Worm (Caenorhabditis elegans) whole organism, young adult: ENCODE data around the gene F49F1.9.

Experiments used
- F23B12.7 ChIP-seq: sonication (generic microtip); optimal IDR thresholded peaks from 2 replicates; lab custom pipeline; 2017; ENCODE audit warnings: missing genetic modification characterization, mild to moderate bottlenecking, missing compliant biosample characterization, antibody characterized with exemption, moderate library complexity; ENCODE audit not compliant: insufficient read depth
- F39B2.1 ChIP-seq: fragments of 200-800 bp; sonication (Bioruptor generic); IDR thresholded peaks from 2 replicates; pipeline ENCODE4 v1.3.6; 2022; ENCODE audit warnings: missing genetic modification reagents, missing genetic modification characterization, missing compliant biosample characterization
- K11D2.4 ChIP-seq: fragments of 200-800 bp; sonication (Bioruptor generic); IDR thresholded peaks from 2 replicates; pipeline ENCODE4 v1.3.6; 2022; ENCODE audit warnings: missing genetic modification reagents, missing genetic modification characterization, missing compliant biosample characterization
- ZK185.1 ChIP-seq: sonication (generic microtip); optimal IDR thresholded peaks from 2 replicates; lab custom pipeline; 2016; ENCODE audit warnings: mild to moderate bottlenecking, missing genetic modification characterization, missing compliant biosample characterization; ENCODE audit not compliant: poor library complexity, severe bottlenecking
- attf-3 ChIP-seq: fragments of 200-800 bp; sonication (Bioruptor generic); conservative IDR thresholded peaks from 2 replicates; pipeline ENCODE4 v1.3.6; 2022; ENCODE audit warnings: missing genetic modification reagents, missing genetic modification characterization, missing compliant biosample characterization
- attf-5 ChIP-seq: fragments of 200-800 bp; sonication (Bioruptor generic); optimal IDR thresholded peaks from 2 replicates; lab custom pipeline; 2018; ENCODE audit warnings: mild to moderate bottlenecking, missing genetic modification characterization, missing compliant biosample characterization
- attf-6 ChIP-seq: fragments of 200-800 bp; sonication (Bioruptor generic); IDR thresholded peaks from 2 replicates; pipeline ENCODE4 v1.3.6; 2022; ENCODE audit warnings: missing genetic modification reagents, missing genetic modification characterization, missing compliant biosample characterization
- ccch-3 ChIP-seq: fragments of 200-800 bp; sonication (Bioruptor generic); optimal IDR thresholded peaks from 2 replicates; lab custom pipeline; 2018; ENCODE audit warnings: mild to moderate bottlenecking, missing genetic modification characterization, missing compliant biosample characterization
- cebp-1 ChIP-seq, 2 experiments: fragments of 200-800 bp in 1 of 2; sonication (Bioruptor generic) in 1 of 2; sonication (generic microtip) in 1 of 2; IDR thresholded peaks in 1 of 2; optimal IDR thresholded peaks in 1 of 2; 2 replicates each; pipeline versions ENCODE4 v1.3.6 to Lab custom; 2017 to 2022; ENCODE audit warnings: missing compliant biosample characterization in 2 of 2, missing genetic modification characterization in 2 of 2, mild to moderate bottlenecking in 1 of 2, missing genetic modification reagents in 1 of 2, moderate library complexity in 1 of 2
- ceh-100 ChIP-seq: fragments of 200-800 bp; sonication (Bioruptor generic); IDR thresholded peaks from 2 replicates; pipeline ENCODE4 v1.3.6; 2022; ENCODE audit warnings: missing genetic modification reagents, missing genetic modification characterization, missing compliant biosample characterization
- chd-7 ChIP-seq: sonication (generic microtip); optimal IDR thresholded peaks from 2 replicates; lab custom pipeline; 2016; ENCODE audit warnings: mild to moderate bottlenecking, missing genetic modification characterization, moderate library complexity, missing compliant biosample characterization
- dox-1 ChIP-seq: fragments of 200-800 bp; sonication (Bioruptor generic); IDR thresholded peaks from 2 replicates; pipeline ENCODE4 v1.3.6; 2022; ENCODE audit warnings: missing genetic modification reagents, missing genetic modification characterization, missing compliant biosample characterization
- efl-1 ChIP-seq: fragments of 150-350 bp; optimal IDR thresholded peaks from 2 replicates; lab custom pipeline; 2014; ENCODE audit warnings: missing biosample characterization, missing genetic modification reagents, missing genetic modification characterization
- egl-44 ChIP-seq: fragments of 200-800 bp; sonication (Bioruptor generic); IDR thresholded peaks from 2 replicates; pipeline ENCODE4 v1.3.6; 2022; ENCODE audit warnings: missing genetic modification reagents, missing genetic modification characterization, missing compliant biosample characterization
- hmg-1.2 ChIP-seq: fragments of 200-800 bp; sonication (Bioruptor generic); IDR thresholded peaks from 2 replicates; pipeline ENCODE4 v1.3.6; 2022; ENCODE audit warnings: missing genetic modification reagents, missing genetic modification characterization, missing compliant biosample characterization
- hsf-1 ChIP-seq: fragments of 200-800 bp; sonication (Bioruptor generic); IDR thresholded peaks from 2 replicates; pipeline ENCODE4 v1.3.6; 2022; ENCODE audit warnings: missing genetic modification reagents, missing genetic modification characterization, missing compliant biosample characterization
- lin-35 ChIP-seq, 3 experiments: fragments of 150-350 bp in 2 of 3; sonication (generic microtip) in 1 of 3; optimal IDR thresholded peaks; 2 replicates each; lab custom pipeline; 2014 to 2018; ENCODE audit warnings: missing biosample characterization in 3 of 3, missing genetic modification characterization in 3 of 3, missing genetic modification reagents in 3 of 3
- lin-40 ChIP-seq: sonication (generic microtip); optimal IDR thresholded peaks from 2 replicates; lab custom pipeline; 2016; ENCODE audit warnings: missing genetic modification characterization, mild to moderate bottlenecking, missing compliant biosample characterization, missing genotype, missing genetic modification reagents
- lir-1 ChIP-seq: fragments of 200-800 bp; sonication (Bioruptor generic); conservative IDR thresholded peaks from 2 replicates; pipeline ENCODE4 v1.3.6; 2022; ENCODE audit warnings: missing genetic modification reagents, missing genetic modification characterization, missing compliant biosample characterization
- lsy-27 ChIP-seq: sonication (generic microtip); optimal IDR thresholded peaks from 2 replicates; lab custom pipeline; 2017; ENCODE audit warnings: missing genetic modification characterization, mild to moderate bottlenecking, missing compliant biosample characterization, antibody characterized with exemption, missing genotype, borderline replicate concordance; ENCODE audit not compliant: insufficient read depth
- nfyb-1 ChIP-seq: fragments of 200-800 bp; sonication (Bioruptor generic); IDR thresholded peaks from 2 replicates; pipeline ENCODE4 v1.3.6; 2022; ENCODE audit warnings: missing genetic modification reagents, missing genetic modification characterization, missing compliant biosample characterization
- nhr-80 ChIP-seq: sonication (generic microtip); optimal IDR thresholded peaks from 2 replicates; lab custom pipeline; 2016; ENCODE audit warnings: missing genetic modification characterization, missing compliant biosample characterization
- pbrm-1 ChIP-seq: fragments of 200-800 bp; sonication (Bioruptor generic); IDR thresholded peaks from 2 replicates; pipeline ENCODE4 v1.3.6; 2022; ENCODE audit warnings: missing genetic modification reagents, missing genetic modification characterization, missing compliant biosample characterization
- rec-8 ChIP-seq, 2 experiments: sonication (generic microtip); optimal IDR thresholded peaks; 2 replicates each; lab custom pipeline; 2016; ENCODE audit warnings: mild to moderate bottlenecking in 2 of 2, missing genetic modification characterization in 2 of 2, missing genetic modification reagents in 2 of 2, missing genotype in 2 of 2, missing biosample characterization in 1 of 2, missing compliant biosample characterization in 1 of 2, moderate library complexity in 1 of 2
- tbx-9 ChIP-seq: sonication (generic microtip); optimal IDR thresholded peaks from 2 replicates; lab custom pipeline; 2016; ENCODE audit warnings: borderline replicate concordance, missing genetic modification characterization, inconsistent platforms, missing compliant biosample characterization
- unc-62 ChIP-seq: fragments of 150-350 bp; optimal IDR thresholded peaks from 2 replicates; lab custom pipeline; 2014; ENCODE audit warnings: missing biosample characterization, missing genetic modification reagents, missing genetic modification characterization
- zim-3 ChIP-seq: sonication (generic microtip); optimal IDR thresholded peaks from 2 replicates; lab custom pipeline; 2017; ENCODE audit warnings: mild to moderate bottlenecking, missing genetic modification characterization, moderate library complexity, missing compliant biosample characterization
- ztf-18 ChIP-seq: sonication (generic microtip); optimal IDR thresholded peaks from 2 replicates; lab custom pipeline; 2016; ENCODE audit warnings: missing genotype, mild to moderate bottlenecking, missing genetic modification characterization, missing compliant biosample characterization
- ztf-25 ChIP-seq: fragments of 200-800 bp; sonication (Bioruptor generic); IDR thresholded peaks from 2 replicates; pipeline ENCODE4 v1.3.6; 2022; ENCODE audit warnings: missing genetic modification reagents, missing genetic modification characterization, missing compliant biosample characterization
- ztf-26 ChIP-seq: sonication (generic microtip); optimal IDR thresholded peaks from 2 replicates; lab custom pipeline; 2017; ENCODE audit warnings: missing genetic modification characterization, missing compliant biosample characterization
- ztf-3 ChIP-seq: fragments of 200-800 bp; sonication (Bioruptor generic); optimal IDR thresholded peaks from 2 replicates; lab custom pipeline; 2018; ENCODE audit warnings: mild to moderate bottlenecking, missing genetic modification characterization, missing compliant biosample characterization
- ztf-6 ChIP-seq: fragments of 200-800 bp; sonication (Bioruptor generic); IDR thresholded peaks from 2 replicates; pipeline ENCODE4 v1.3.6; 2022; ENCODE audit warnings: missing genetic modification reagents, missing genetic modification characterization, missing compliant biosample characterization

The F49F1.9 gene

DNA sequence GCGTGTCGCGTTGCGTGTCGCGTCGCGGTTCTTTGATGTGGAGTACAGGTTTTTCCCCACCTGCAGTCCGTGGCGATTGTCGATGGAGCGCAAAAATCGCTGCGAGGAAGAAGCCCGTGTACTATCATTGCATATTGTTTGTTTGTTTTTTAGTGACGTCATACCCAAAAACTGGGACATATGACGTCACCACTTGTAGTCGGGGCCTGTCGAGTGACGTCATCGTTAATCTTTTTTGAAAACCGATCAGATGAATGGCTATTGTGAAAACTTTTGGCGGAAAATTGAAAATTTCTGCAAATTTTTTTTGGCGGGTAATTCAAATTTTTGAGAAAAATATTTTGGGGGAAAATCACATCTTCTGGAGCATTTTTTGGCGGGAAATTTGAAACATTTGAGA, 29.9 kb upstream of the F49F1.9 start:
- TF ChIP-seq rec-8 (tag; optimal IDR thresholded peaks at IDR 0.05; lab: Kevin White, UChicago) (no peak), lin-35 (GFP tag; optimal IDR thresholded peaks at IDR 0.05; lab: Kevin White, UChicago) (no peak), ztf-25 (no peak), ztf-18 (tag; lab: Kevin White, UChicago) (no peak), ZK185.1 (no peak)

DNA sequence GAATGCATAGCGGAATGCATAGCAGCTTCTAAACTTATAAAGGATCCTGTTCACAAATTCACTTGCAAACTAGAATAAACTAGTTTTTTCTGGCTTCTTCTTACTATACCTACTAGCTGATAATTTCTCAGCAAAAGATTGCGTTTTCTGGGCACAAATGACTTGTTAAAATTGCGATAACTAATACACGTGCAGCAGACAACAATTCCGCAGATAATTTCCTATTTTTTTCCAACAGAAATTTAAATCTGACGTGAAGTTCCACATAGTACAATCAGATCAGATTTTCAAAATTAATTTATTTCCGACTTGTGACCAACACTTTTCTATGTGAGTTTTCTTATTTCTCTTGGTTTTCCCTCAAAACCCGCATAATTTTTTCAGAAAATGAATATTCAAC, 27.0 kb upstream of the F49F1.9 start, which contains the start of gene scrm-8:
Gene scrm-8 (plus strand): TSS at position 301 of the 400 bp plus-strand sequence.
- TF ChIP-seq pbrm-1 (no peak), chd-7 (tag; lab: Kevin White, UChicago) (no peak), attf-3 (no peak), cebp-1 (GFP tag; IDR thresholded peaks at IDR 0.05; lab: Robert Waterston, UW) (no peak), cebp-1 (tag; optimal IDR thresholded peaks at IDR 0.05; lab: Kevin White, UChicago) (no peak), attf-6 (GFP tag; lab: Robert Waterston, UW) (no peak), dox-1 (GFP tag; lab: Robert Waterston, UW) (no peak), unc-62 (GFP tag; lab: Kevin White, UChicago) (no peak), zim-3 (tag; lab: Kevin White, UChicago) (no peak), hmg-1.2 (no peak), F23B12.7 (tag; lab: Kevin White, UChicago) (no peak), tbx-9 (tag; lab: Kevin White, UChicago) (no peak), hsf-1 (no peak), lsy-27 (tag; lab: Kevin White, UChicago) (no peak), lin-40 (no peak), egl-44 (GFP tag; lab: Robert Waterston, UW) (no peak), lin-35 (GFP tag; optimal IDR thresholded peaks at IDR 0.05; lab: Kevin White, UChicago) (no peak), ccch-3 (GFP tag; lab: Kevin White, UChicago) (no peak)

ce11 chrIV:4162121-4162520, 24.7 kb upstream of the F49F1.9 start, which contains the start of gene scrm-5:
Gene scrm-5, plus strand, starts transcription at chrIV:4162421.
- no peak for TF ChIP-seq F39B2.1 (GFP tag; lab: Robert Waterston, UW)
- no peak for TF ChIP-seq lir-1
- TF ChIP-seq efl-1 (GFP tag; lab: Kevin White, UChicago), result no peak

- TF ChIP-seq ztf-3 (GFP tag; lab: Kevin White, UChicago) (no peak), nhr-80 (tag; lab: Kevin White, UChicago) (peak; percentile 17)
- TF ChIP-seq, all 124 proteins: peak for 1
These were observed 17.3 kb upstream of the F49F1.9 start, which contains the start of gene K08D10.14 for ce11 chrIV:4154641-4155040. Gene K08D10.14, plus strand, starts transcription at chrIV:4154941.

DNA sequence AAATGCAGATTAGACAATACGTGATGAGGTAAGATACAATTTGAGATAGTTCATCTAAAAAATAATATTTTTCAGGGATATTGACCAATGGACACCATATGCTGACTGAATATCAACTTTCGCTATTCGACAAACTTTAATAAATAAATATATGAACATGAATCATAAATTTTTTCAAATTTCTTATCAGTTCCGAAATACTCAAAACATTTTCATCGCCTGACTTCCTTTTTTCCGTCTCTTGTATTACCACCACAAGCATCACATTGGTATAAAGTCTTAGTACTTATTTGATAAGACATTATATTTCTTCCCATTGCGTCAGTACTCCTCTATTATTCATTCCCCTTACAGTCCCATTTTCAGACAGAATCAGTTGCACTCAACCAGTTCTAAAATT, 14.8 kb upstream of the F49F1.9 start, which contains the start of the genes K08D10.10 and R07C12.1:
Gene K08D10.10 (plus strand): TSS at position 93 of the 400 bp plus-strand sequence.
Gene R07C12.1 (plus strand): TSS at position 314 of the 400 bp plus-strand sequence.
- TF ChIP-seq ceh-100, result no peak
- TF ChIP-seq ztf-26 (tag; lab: Kevin White, UChicago), result no peak
- TF ChIP-seq attf-5, result no peak
- no peak for TF ChIP-seq ztf-18 (tag; lab: Kevin White, UChicago)
- TF ChIP-seq K11D2.4, result no peak
- TF ChIP-seq nfyb-1 (GFP tag; lab: Robert Waterston, UW), result no peak
- TF ChIP-seq nhr-80 (tag; lab: Kevin White, UChicago), result peak; percentile 42
- no peak for TF ChIP-seq ztf-6
